Worm (Caenorhabditis elegans): Measurements from ENCODE around the gene nmur-3.

DNA sequence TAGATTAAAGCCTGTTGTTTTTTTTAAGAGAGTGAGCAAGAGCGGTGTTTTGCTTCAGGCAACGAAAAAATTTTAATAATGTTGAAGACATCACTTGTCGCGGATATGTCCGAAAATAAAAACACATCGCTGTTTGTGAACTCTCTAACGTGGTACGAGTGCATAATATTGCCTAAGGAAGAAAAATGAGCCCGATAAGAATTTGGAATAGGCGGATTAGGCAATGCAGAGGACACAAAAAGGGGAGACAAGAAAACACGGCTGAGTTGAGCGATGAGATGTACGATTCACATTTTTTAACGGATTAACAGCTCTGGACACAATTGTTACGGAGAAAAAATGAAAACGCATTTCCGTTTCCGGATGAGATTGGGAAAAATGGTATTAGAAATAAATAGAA lies 38.9 kb upstream of the nmur-3 start:
- TF ChIP-seq him-1 (tag; optimal IDR thresholded peaks at IDR 0.05) (no peak), dao-5 (tag; optimal IDR thresholded peaks at IDR 0.05) (no peak), W03F9.2 (tag; optimal IDR thresholded peaks at IDR 0.05) (no peak)

Measured in whole organism, L4/young adult.